Worm (Caenorhabditis elegans) whole organism, L4/young adult: ENCODE data around the gene copb-1.

Source experiments
- W03F9.2 ChIP-seq: fragments of 150-350 bp; optimal IDR thresholded peaks from 2 replicates; lab custom pipeline; 2014; ENCODE audit warnings: missing biosample characterization, missing genetic modification characterization
- dao-5 ChIP-seq: sonication (generic microtip); optimal IDR thresholded peaks from 2 replicates; lab custom pipeline; 2016; ENCODE audit warnings: missing genotype, missing genetic modification characterization, moderate library complexity, missing compliant biosample characterization
- him-1 ChIP-seq: sonication (generic microtip); optimal IDR thresholded peaks from 2 replicates; lab custom pipeline; 2016; ENCODE audit warnings: missing genotype, missing genetic modification reagents, missing genetic modification characterization, missing compliant biosample characterization

The copb-1 gene

ce11 chrII:3053689-3054088, 24.9 kb upstream of the copb-1 start:
- TF ChIP-seq W03F9.2 (tag; lab: Kevin White, UChicago): no peak
- no peak for TF ChIP-seq dao-5 (tag; lab: Kevin White, UChicago)
- TF ChIP-seq him-1 (tag; lab: Kevin White, UChicago): no peak

- TF ChIP-seq W03F9.2 (tag; lab: Kevin White, UChicago) (no peak), him-1 (tag; lab: Kevin White, UChicago) (no peak), dao-5 (tag; lab: Kevin White, UChicago) (no peak)
Measured at ce11 chrII:3054221-3054620, 24.4 kb upstream of the copb-1 start, which contains the start of gene lido-13. TSS of gene lido-13 (minus strand) at chrII:3054321.

ce11 chrII:3054622-3055021, 24.0 kb upstream of the copb-1 start:
- TF ChIP-seq him-1 (tag; lab: Kevin White, UChicago): no peak
- TF ChIP-seq W03F9.2 (tag; lab: Kevin White, UChicago): no peak
- no peak for TF ChIP-seq dao-5 (tag; lab: Kevin White, UChicago)

ce11 chrII:3055531-3055930, 23.1 kb upstream of the copb-1 start:
- TF ChIP-seq W03F9.2 (tag; lab: Kevin White, UChicago) (no peak), dao-5 (tag; lab: Kevin White, UChicago) (no peak), him-1 (tag; lab: Kevin White, UChicago) (no peak)

- TF ChIP-seq W03F9.2 (tag; lab: Kevin White, UChicago) (no peak), dao-5 (tag; lab: Kevin White, UChicago) (no peak)
Measured at ce11 chrII:3056266-3056872, 22.2 kb upstream of the copb-1 start, which contains the start of gene lin-8. TSS of gene lin-8 (plus strand) at chrII:3056822.

- TF ChIP-seq W03F9.2 (tag; lab: Kevin White, UChicago) (no peak), dao-5 (tag; lab: Kevin White, UChicago) (no peak), him-1 (tag; lab: Kevin White, UChicago) (no peak)
Measured at ce11 chrII:3060782-3061181, 17.8 kb upstream of the copb-1 start, which contains the start of gene Y25C1A.6. TSS of gene Y25C1A.6 (plus strand) at chrII:3061082.

ce11 chrII:3061605-3062004, 17.0 kb upstream of the copb-1 start:
- no peak for TF ChIP-seq W03F9.2 (tag; lab: Kevin White, UChicago)
- TF ChIP-seq him-1 (tag; lab: Kevin White, UChicago): no peak
- TF ChIP-seq dao-5 (tag; lab: Kevin White, UChicago): no peak

- no peak for TF ChIP-seq him-1 (tag; lab: Kevin White, UChicago)
- TF ChIP-seq dao-5 (tag; lab: Kevin White, UChicago): peak; percentile 28
Measured at ce11 chrII:3062222-3062621, 16.4 kb upstream of the copb-1 start.

- TF ChIP-seq W03F9.2 (tag; lab: Kevin White, UChicago): no peak
- TF ChIP-seq dao-5 (tag; lab: Kevin White, UChicago): no peak
- no peak for TF ChIP-seq him-1 (tag; lab: Kevin White, UChicago)
Measured at ce11 chrII:3062876-3063275, 15.7 kb upstream of the copb-1 start.

ce11 chrII:3063366-3063765, 15.2 kb upstream of the copb-1 start:
- TF ChIP-seq dao-5 (tag; lab: Kevin White, UChicago): no peak
- no peak for TF ChIP-seq W03F9.2 (tag; lab: Kevin White, UChicago)
- no peak for TF ChIP-seq him-1 (tag; lab: Kevin White, UChicago)

- TF ChIP-seq him-1 (tag; lab: Kevin White, UChicago) (no peak), W03F9.2 (tag; lab: Kevin White, UChicago) (no peak), dao-5 (tag; lab: Kevin White, UChicago) (no peak)
Measured at ce11 chrII:3063984-3064383, 14.6 kb upstream of the copb-1 start.

ce11 chrII:3064631-3065030, 14.0 kb upstream of the copb-1 start:
- TF ChIP-seq W03F9.2 (tag; lab: Kevin White, UChicago): no peak
- no peak for TF ChIP-seq dao-5 (tag; lab: Kevin White, UChicago)
- TF ChIP-seq him-1 (tag; lab: Kevin White, UChicago): no peak

ce11 chrII:3065086-3065485, 13.5 kb upstream of the copb-1 start:
- TF ChIP-seq W03F9.2 (tag; lab: Kevin White, UChicago): no peak
- TF ChIP-seq dao-5 (tag; lab: Kevin White, UChicago): no peak
- TF ChIP-seq him-1 (tag; lab: Kevin White, UChicago): no peak

ce11 chrII:3066401-3066800, 12.2 kb upstream of the copb-1 start:
- TF ChIP-seq him-1 (tag; lab: Kevin White, UChicago) (no peak), dao-5 (tag; lab: Kevin White, UChicago) (no peak), W03F9.2 (tag; lab: Kevin White, UChicago) (no peak)
